Worm (Caenorhabditis elegans): ENCODE measurements around the gene abt-1.

The abt-1 gene

DNA sequence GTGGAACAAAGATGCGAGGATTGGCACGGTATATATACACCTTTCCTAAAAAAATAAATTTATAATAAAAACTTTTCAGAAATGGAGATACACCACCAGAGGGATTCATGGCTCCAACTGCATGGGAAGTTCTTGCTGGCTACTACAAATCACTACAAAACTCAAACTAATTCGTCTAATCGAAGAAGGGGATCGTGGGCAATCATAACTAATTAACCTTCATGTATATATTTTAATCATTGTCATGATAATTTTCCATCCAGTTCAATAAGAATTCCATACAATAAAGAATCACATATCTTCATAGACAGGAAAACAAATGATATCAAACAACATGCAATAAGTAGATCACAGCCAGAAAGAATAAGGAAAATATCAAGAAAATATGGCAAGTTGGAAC lies 50.6 kb downstream of the abt-1 start:
- no peak for TF ChIP-seq snu-23 (GFP tag; optimal IDR thresholded peaks at IDR 0.05)

DNA sequence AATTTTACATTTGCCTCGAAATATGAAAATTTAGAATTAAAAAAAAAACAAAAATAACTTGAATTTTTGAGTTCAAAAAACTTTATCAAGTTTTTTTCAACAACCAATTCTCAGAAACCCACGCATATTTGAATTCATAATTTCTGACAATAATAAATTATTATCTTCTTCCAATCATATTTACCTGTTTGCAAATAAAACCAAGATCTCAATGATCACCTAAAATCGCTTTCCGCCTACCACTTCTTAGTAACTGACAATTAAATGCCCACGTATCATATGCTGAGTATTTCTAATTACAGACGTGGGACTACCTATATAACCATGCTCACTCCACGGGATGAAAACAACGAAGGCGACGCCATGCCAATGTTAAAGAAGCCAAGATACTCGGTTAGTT lies 53.0 kb downstream of the abt-1 start, which contains the start of gene pps-1:
pps-1 (plus strand) TSS at position 301 of the 400 bp plus-strand sequence.
- TF ChIP-seq irx-1 (tag; optimal IDR thresholded peaks at IDR 0.05), result no peak
- TF ChIP-seq pag-3 (tag; optimal IDR thresholded peaks at IDR 0.05; ENCODE audit: borderline replicate concordance, insufficient read depth), result no peak
- peak; percentile 6 for TF ChIP-seq fkh-8 (tag; optimal IDR thresholded peaks at IDR 0.05)
- no peak for TF ChIP-seq lir-3 (tag; optimal IDR thresholded peaks at IDR 0.05; ENCODE audit: poor library complexity)
- TF ChIP-seq lsy-2 (tag; optimal IDR thresholded peaks at IDR 0.05), result no peak
- peak; percentile 25 for TF ChIP-seq pax-3 (tag; optimal IDR thresholded peaks at IDR 0.05)

DNA sequence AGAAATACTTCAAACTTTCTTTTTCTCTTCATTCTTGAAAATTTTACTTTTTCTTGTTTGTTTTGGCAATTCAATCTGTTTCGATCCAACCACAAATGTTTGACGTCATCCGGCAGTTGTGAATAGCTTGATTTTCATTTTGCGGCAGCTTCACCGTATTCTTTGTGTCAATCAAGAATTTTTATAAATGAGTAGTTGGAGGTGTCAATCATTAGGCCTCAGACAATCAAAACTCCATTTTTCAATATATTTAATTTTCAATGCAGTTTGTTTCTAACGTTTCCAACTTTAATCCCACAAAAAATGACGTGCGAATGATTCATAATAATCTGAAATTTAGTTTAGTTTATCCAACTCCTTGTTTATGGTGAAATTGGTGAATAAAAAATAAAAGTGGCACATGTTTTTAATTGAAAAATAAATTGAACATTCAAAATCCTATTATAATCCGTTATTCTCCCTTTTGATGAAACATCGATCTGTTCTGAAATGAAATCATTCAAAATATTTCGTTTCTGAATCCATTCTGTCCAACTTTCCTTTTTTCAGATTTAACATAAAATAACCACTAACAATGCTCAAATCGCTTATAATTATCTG lies 57.1 kb downstream of the abt-1 start, which contains the start of gene ttr-53:
ttr-53 (plus strand) TSS at position 550 of the 600 bp plus-strand sequence.
- TF ChIP-seq nhr-76 (tag; optimal IDR thresholded peaks at IDR 0.05) (no peak), unc-130 (tag; optimal IDR thresholded peaks at IDR 0.05) (no peak), swsn-7 (tag; optimal IDR thresholded peaks at IDR 0.05) (no peak), nhr-11 (tag; optimal IDR thresholded peaks at IDR 0.05) (no peak), zag-1 (tag; optimal IDR thresholded peaks at IDR 0.05) (no peak), ama-1 (optimal IDR thresholded peaks at IDR 0.05) (no peak), dpl-1 (GFP tag; optimal IDR thresholded peaks at IDR 0.05) (no peak), hpl-2 (GFP tag; optimal IDR thresholded peaks at IDR 0.05) (no peak), zip-4 (GFP tag; optimal IDR thresholded peaks at IDR 0.05) (no peak), lsy-2 (tag; optimal IDR thresholded peaks at IDR 0.05) (no peak), xbp-1 (tag; optimal IDR thresholded peaks at IDR 0.05) (no peak), elt-2 (tag; optimal IDR thresholded peaks at IDR 0.05) (no peak), C04F5.9 (tag; optimal IDR thresholded peaks at IDR 0.05) (no peak), ets-5 (GFP tag; IDR thresholded peaks at IDR 0.05) (no peak), pqm-1 (tag; optimal IDR thresholded peaks at IDR 0.05) (no peak), ztf-4 (tag; optimal IDR thresholded peaks at IDR 0.05) (no peak), jun-1 (tag; optimal IDR thresholded peaks at IDR 0.05) (no peak), nhr-12 (tag; optimal IDR thresholded peaks at IDR 0.05) (no peak), irx-1 (tag; optimal IDR thresholded peaks at IDR 0.05) (no peak), lin-13 (GFP tag; optimal IDR thresholded peaks at IDR 0.05) (no peak)

DNA sequence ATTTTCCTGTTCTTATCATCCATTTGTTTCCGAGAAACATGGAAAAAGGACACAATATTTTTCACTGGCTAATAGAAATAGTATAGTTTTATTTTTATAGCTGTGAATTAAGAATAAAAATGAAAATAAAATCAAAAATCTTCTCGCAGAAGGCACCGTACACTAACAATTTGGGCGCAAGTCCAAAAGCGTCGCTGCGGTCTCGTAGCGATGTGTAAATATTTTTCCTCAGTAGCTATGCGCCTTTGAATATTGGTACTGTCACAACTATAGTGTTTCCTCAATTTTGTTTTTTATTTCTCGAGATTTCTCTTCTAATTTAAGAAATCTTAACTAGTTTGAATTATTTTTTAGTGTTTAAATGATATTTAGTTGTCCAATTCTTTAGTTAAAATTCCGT lies 57.7 kb downstream of the abt-1 start:
- no peak for TF ChIP-seq lin-15B (tag; optimal IDR thresholded peaks at IDR 0.05)
- TF ChIP-seq nhr-20 (tag; optimal IDR thresholded peaks at IDR 0.05), result no peak
- no peak for TF ChIP-seq lin-39 (tag; optimal IDR thresholded peaks at IDR 0.05)
- TF ChIP-seq dsc-1 (tag; optimal IDR thresholded peaks at IDR 0.05), result no peak
- no peak for TF ChIP-seq nhr-11 (tag; optimal IDR thresholded peaks at IDR 0.05)
- no peak for TF ChIP-seq ceh-90 (tag; optimal IDR thresholded peaks at IDR 0.05)
- no peak for TF ChIP-seq Y116A8C.19 (tag; optimal IDR thresholded peaks at IDR 0.05; ENCODE audit: borderline replicate concordance)
- TF ChIP-seq C16A3.4 (tag; optimal IDR thresholded peaks at IDR 0.05), result no peak
